Fruit fly (Drosophila melanogaster) whole organism, embryonic: ENCODE data around the gene CG1575.

Source experiments
- Abd-B ChIP-seq: fragments of 200-800 bp; sonication (Bioruptor generic); optimal IDR thresholded peaks from 2 replicates; lab custom pipeline; 2018; ENCODE audit warnings: missing biosample characterization, mild to moderate bottlenecking, missing genetic modification characterization, moderate library complexity
- Bgb ChIP-seq: fragments of 200-800 bp; sonication (Bioruptor generic); IDR thresholded peaks from 2 replicates; pipeline ENCODE4 v1.3.6; 2022; ENCODE audit warnings: missing biosample characterization, missing genetic modification characterization; ENCODE audit not compliant: partially characterized antibody
- CG10274 ChIP-seq: fragments of 200-800 bp; sonication (Bioruptor generic); optimal IDR thresholded peaks from 3 replicates; lab custom pipeline; 2017; ENCODE audit warnings: missing biosample characterization, mild to moderate bottlenecking, missing genetic modification characterization
- CG10565 ChIP-seq: fragments of 200-800 bp; sonication (Bioruptor generic); optimal IDR thresholded peaks from 3 replicates; lab custom pipeline; 2016; ENCODE audit warnings: missing biosample characterization, mild to moderate bottlenecking, missing genetic modification characterization
- CG11560 ChIP-seq: fragments of 200-800 bp; sonication (Bioruptor generic); IDR thresholded peaks from 3 replicates; pipeline ENCODE4 v1.3.6; 2022; ENCODE audit warnings: missing biosample characterization, missing genetic modification characterization
- CG14860 ChIP-seq: fragments of 200-800 bp; sonication (Bioruptor generic); IDR thresholded peaks from 3 replicates; pipeline ENCODE4 v1.3.6; 2022; ENCODE audit warnings: missing biosample characterization, missing genetic modification characterization; ENCODE audit not compliant: partially characterized antibody
- CG17186 ChIP-seq: fragments of 200-800 bp; sonication (Bioruptor generic); optimal IDR thresholded peaks from 3 replicates; lab custom pipeline; 2017; ENCODE audit warnings: missing biosample characterization, missing genetic modification reagents, missing genetic modification characterization
- CG17829 ChIP-seq: fragments of 200-800 bp; optimal IDR thresholded peaks from 2 replicates; lab custom pipeline; 2019; ENCODE audit warnings: missing biosample characterization, mild to moderate bottlenecking, missing genetic modification characterization, moderate library complexity
- CG18619 ChIP-seq: fragments of 200-800 bp; sonication (Bioruptor generic); optimal IDR thresholded peaks from 3 replicates; lab custom pipeline; 2017; ENCODE audit warnings: missing biosample characterization, mild to moderate bottlenecking, missing genetic modification characterization
- CG2202 ChIP-seq: fragments of 200-800 bp; sonication (Bioruptor generic); optimal IDR thresholded peaks from 2 replicates; lab custom pipeline; 2018; ENCODE audit warnings: missing biosample characterization, mild to moderate bottlenecking, missing genetic modification characterization
- CG30431 ChIP-seq: fragments of 200-800 bp; sonication (Bioruptor generic); optimal IDR thresholded peaks from 2 replicates; lab custom pipeline; 2017; ENCODE audit warnings: missing biosample characterization, missing genetic modification characterization
- CG31224 ChIP-seq: fragments of 200-800 bp; sonication (Bioruptor generic); IDR thresholded peaks from 2 replicates; pipeline ENCODE4 v1.3.6; 2022; ENCODE audit warnings: missing biosample characterization, missing genetic modification characterization
- CG3407 ChIP-seq: fragments of 200-800 bp; sonication (Bioruptor generic); optimal IDR thresholded peaks from 2 replicates; lab custom pipeline; 2018; ENCODE audit warnings: missing biosample characterization, mild to moderate bottlenecking, missing genetic modification characterization
- CG34422 ChIP-seq: fragments of 200-800 bp; sonication (Bioruptor generic); IDR thresholded peaks from 3 replicates; pipeline ENCODE4 v1.3.6; 2022; ENCODE audit warnings: missing biosample characterization, missing genetic modification characterization
- CG4360 ChIP-seq: fragments of 200-800 bp; sonication (Bioruptor generic); IDR thresholded peaks from 2 replicates; pipeline ENCODE4 v1.3.6; 2022; ENCODE audit warnings: missing biosample characterization, missing genetic modification characterization
- CG5245 ChIP-seq: fragments of 200-800 bp; sonication (Bioruptor generic); optimal IDR thresholded peaks from 3 replicates; lab custom pipeline; 2016; ENCODE audit warnings: missing biosample characterization, missing genetic modification characterization
- CG6791 ChIP-seq: fragments of 200-800 bp; sonication (Bioruptor generic); IDR thresholded peaks from 3 replicates; pipeline ENCODE4 v1.3.6; 2022; ENCODE audit warnings: missing biosample characterization, missing genetic modification characterization; ENCODE audit not compliant: partially characterized antibody
- CG7745 ChIP-seq: fragments of 200-800 bp; sonication (Bioruptor generic); optimal IDR thresholded peaks from 2 replicates; lab custom pipeline; 2018; ENCODE audit warnings: missing biosample characterization, mild to moderate bottlenecking, missing genetic modification characterization, moderate library complexity
- CG9876 ChIP-seq: fragments of 200-800 bp; sonication (Bioruptor generic); optimal IDR thresholded peaks from 2 replicates; lab custom pipeline; 2016; ENCODE audit warnings: missing biosample characterization, missing genetic modification characterization
- CG9932 ChIP-seq: fragments of 200-800 bp; sonication (Bioruptor generic); IDR thresholded peaks from 2 replicates; pipeline ENCODE4 v1.3.6; 2022; ENCODE audit warnings: missing biosample characterization, missing genetic modification characterization
- CrebB ChIP-seq: fragments of 200-800 bp; sonication (Bioruptor generic); optimal IDR thresholded peaks from 3 replicates; lab custom pipeline; 2018; ENCODE audit warnings: missing biosample characterization, mild to moderate bottlenecking, missing genetic modification characterization
- D19B ChIP-seq: fragments of 200-800 bp; sonication (Bioruptor generic); optimal IDR thresholded peaks from 2 replicates; lab custom pipeline; 2017; ENCODE audit warnings: missing biosample characterization, mild to moderate bottlenecking, missing genetic modification characterization
- Elba2 ChIP-seq: fragments of 200-800 bp; sonication (Bioruptor generic); optimal IDR thresholded peaks from 3 replicates; lab custom pipeline; 2016; ENCODE audit warnings: missing biosample characterization, missing genetic modification characterization
- Fer3 ChIP-seq: fragments of 200-800 bp; sonication (Bioruptor generic); optimal IDR thresholded peaks from 2 replicates; lab custom pipeline; 2018; ENCODE audit warnings: missing biosample characterization, mild to moderate bottlenecking, missing genetic modification characterization, moderate library complexity
- H15 ChIP-seq: fragments of 200-800 bp; sonication (Bioruptor generic); IDR thresholded peaks from 3 replicates; pipeline ENCODE4 v1.3.6; 2022; ENCODE audit warnings: missing biosample characterization, missing genetic modification characterization
- Hand ChIP-seq: fragments of 200-800 bp; sonication (Bioruptor generic); optimal IDR thresholded peaks from 2 replicates; lab custom pipeline; 2017; ENCODE audit warnings: mild to moderate bottlenecking, missing biosample characterization, missing genetic modification reagents, missing genetic modification characterization
- MESR4 ChIP-seq: fragments of 200-800 bp; sonication (Bioruptor generic); optimal IDR thresholded peaks from 2 replicates; lab custom pipeline; 2018; ENCODE audit warnings: missing biosample characterization, mild to moderate bottlenecking, missing genetic modification characterization, moderate library complexity
- Sry-β ChIP-seq: fragments of 200-800 bp; sonication (Bioruptor generic); optimal IDR thresholded peaks from 2 replicates; lab custom pipeline; 2018; ENCODE audit warnings: missing biosample characterization, mild to moderate bottlenecking, missing genetic modification characterization, moderate library complexity
- ap ChIP-seq: fragments of 200-800 bp; sonication (Bioruptor generic); IDR thresholded peaks from 2 replicates; pipeline ENCODE4 v1.3.6; 2022; ENCODE audit warnings: missing biosample characterization, missing genetic modification characterization
- cwo ChIP-seq: fragments of 200-800 bp; sonication (Bioruptor generic); optimal IDR thresholded peaks from 3 replicates; lab custom pipeline; 2017; ENCODE audit warnings: missing biosample characterization, missing genetic modification characterization, mild to moderate bottlenecking, moderate library complexity, missing genetic modification reagents
- fd102C ChIP-seq: fragments of 200-800 bp; sonication (Bioruptor generic); optimal IDR thresholded peaks from 2 replicates; lab custom pipeline; 2018; ENCODE audit warnings: missing biosample characterization, mild to moderate bottlenecking, missing genetic modification characterization, moderate library complexity
- ham ChIP-seq: fragments of 200-800 bp; sonication (Bioruptor generic); IDR thresholded peaks from 2 replicates; pipeline ENCODE4 v1.3.6; 2022; ENCODE audit warnings: missing biosample characterization, missing genetic modification characterization
- hb ChIP-seq: fragments of 200-800 bp; sonication (Bioruptor generic); IDR thresholded peaks from 3 replicates; pipeline ENCODE4 v1.3.6; 2022; ENCODE audit warnings: missing biosample characterization, missing genetic modification characterization; ENCODE audit not compliant: partially characterized antibody
- ind ChIP-seq: fragments of 200-800 bp; sonication (Bioruptor generic); optimal IDR thresholded peaks from 3 replicates; lab custom pipeline; 2016; ENCODE audit warnings: missing biosample characterization, missing genetic modification characterization
- jing ChIP-seq: fragments of 200-800 bp; sonication (Bioruptor generic); optimal IDR thresholded peaks from 2 replicates; lab custom pipeline; 2018; ENCODE audit warnings: missing biosample characterization, mild to moderate bottlenecking, missing genetic modification characterization
- kay ChIP-seq: fragments of 200-800 bp; sonication (Bioruptor generic); optimal IDR thresholded peaks from 2 replicates; lab custom pipeline; 2016; ENCODE audit warnings: missing biosample characterization, missing genetic modification characterization
- ken ChIP-seq: fragments of 200-800 bp; sonication (Bioruptor generic); IDR thresholded peaks from 3 replicates; pipeline ENCODE4 v1.3.6; 2022; ENCODE audit warnings: missing biosample characterization, missing genetic modification characterization
- lmd ChIP-seq: fragments of 200-800 bp; sonication (Bioruptor generic); IDR thresholded peaks from 2 replicates; pipeline ENCODE4 v1.3.6; 2022; ENCODE audit warnings: missing biosample characterization, missing genetic modification characterization
- odd ChIP-seq: fragments of 200-800 bp; sonication (Bioruptor generic); optimal IDR thresholded peaks from 2 replicates; lab custom pipeline; 2017; ENCODE audit warnings: missing biosample characterization, mild to moderate bottlenecking, missing genetic modification characterization
- pan ChIP-seq, 4 experiments: fragments of >200 bp in 3 of 4; fragments of 200-800 bp in 1 of 4; sonication (Bioruptor generic) in 1 of 4; optimal IDR thresholded peaks in 3 of 4; IDR thresholded peaks in 1 of 4; 2 replicates each; pipeline versions ENCODE4 v1.3.6 to Lab custom; 2017 to 2022; ENCODE audit warnings: missing biosample characterization in 2 of 4, missing genetic modification characterization in 2 of 4, mixed read lengths in 1 of 4
- peb ChIP-seq: fragments of 200-800 bp; sonication (Bioruptor generic); IDR thresholded peaks from 2 replicates; pipeline ENCODE4 v1.3.6; 2022; ENCODE audit warnings: missing biosample characterization, missing genetic modification characterization
- sc ChIP-seq, 3 experiments: fragments of >200 bp in 2 of 3; fragments of 200-800 bp in 1 of 3; sonication (Bioruptor generic) in 1 of 3; optimal IDR thresholded peaks; 2 replicates in 2 of 3; 3 replicates in 1 of 3; lab custom pipeline; 2017; ENCODE audit warnings: mild to moderate bottlenecking in 1 of 3, missing biosample characterization in 1 of 3, missing genetic modification characterization in 1 of 3, missing genetic modification reagents in 1 of 3
- schlank ChIP-seq: fragments of 200-800 bp; sonication (Bioruptor generic); optimal IDR thresholded peaks from 2 replicates; lab custom pipeline; 2018; ENCODE audit warnings: missing biosample characterization, mild to moderate bottlenecking, missing genetic modification characterization
- sima ChIP-seq: fragments of 200-800 bp; sonication (Bioruptor generic); optimal IDR thresholded peaks from 2 replicates; lab custom pipeline; 2016; ENCODE audit warnings: missing biosample characterization, missing genetic modification characterization
- sisA ChIP-seq: fragments of 200-800 bp; sonication (Bioruptor generic); IDR thresholded peaks from 2 replicates; pipeline ENCODE4 v1.3.6; 2022; ENCODE audit warnings: missing biosample characterization, missing genetic modification characterization
- stc ChIP-seq: fragments of 200-800 bp; sonication (Bioruptor generic); IDR thresholded peaks from 2 replicates; pipeline ENCODE4 v1.3.6; 2022; ENCODE audit warnings: missing biosample characterization, missing genetic modification characterization
- unpg ChIP-seq: fragments of 200-800 bp; sonication (Bioruptor generic); optimal IDR thresholded peaks from 3 replicates; lab custom pipeline; 2018; ENCODE audit warnings: missing biosample characterization, mild to moderate bottlenecking, missing genetic modification characterization, moderate library complexity

Gene CG1575

dm6 chrX:8114476-8115342, 2.1 kb upstream of the CG1575 start (continued):
- TF ChIP-seq D19B (GFP tag; lab: Kevin White, UChicago) (peak; percentile 36), cwo (GFP tag; lab: Kevin White, UChicago) (peak; percentile 70), jing (GFP tag; lab: Kevin White, UChicago) (no peak), CG5245 (no peak), pan (optimal IDR thresholded peaks at IDR 0.05; lab: Kevin White, UChicago) (no peak), pan (GFP tag; optimal IDR thresholded peaks at IDR 0.05 in 1 of 2, IDR thresholded peaks at IDR 0.05 in 1 of 2) (peak in 1 of 2 experiments; percentile 73), fd102C (GFP tag; lab: Kevin White, UChicago) (no peak), H15 (GFP tag; lab: Robert Waterston, UW) (no peak), ken (no peak), MESR4 (GFP tag; lab: Kevin White, UChicago) (no peak), peb (0 out of 2 replicates have a peak, but pooled peaks have one; percentile 18), odd (GFP tag; lab: Kevin White, UChicago) (peak; percentile 66), unpg (GFP tag; lab: Kevin White, UChicago) (peak; percentile 75), schlank (tag; lab: Kevin White, UChicago) (peak; percentile 69), lmd (GFP tag; lab: Robert Waterston, UW) (peak; percentile 67), CG9876 (GFP tag; lab: Kevin White, UChicago) (no peak), Fer3 (tag; lab: Kevin White, UChicago) (peak; percentile 71), CG11560 (tag; lab: Robert Waterston, UW) (no peak), CG30431 (no peak), Hand (GFP tag; lab: Kevin White, UChicago) (peak; percentile 63), CG7745 (no peak), hb (no peak), CG10274 (GFP tag; lab: Kevin White, UChicago) (peak; percentile 40), CG6791 (GFP tag; lab: Robert Waterston, UW) (no peak), ap (GFP tag; lab: Robert Waterston, UW) (peak; percentile 68; the same call in 1 of the 2 replicates), CG17186 (no peak), Elba2 (peak; percentile 80), CG3407 (GFP tag; lab: Kevin White, UChicago) (no peak), CG31224 (GFP tag; lab: Robert Waterston, UW) (peak; percentile 62), CG2202 (no peak), stc (peak; percentile 67), ham (GFP tag; lab: Robert Waterston, UW) (no peak), CG18619 (GFP tag; lab: Kevin White, UChicago) (peak; percentile 52), Abd-B (GFP tag; lab: Kevin White, UChicago) (peak; percentile 56), sima (GFP tag; lab: Kevin White, UChicago) (peak; percentile 6), CG17829 (tag; lab: Kevin White, UChicago) (peak; percentile 41), CG34422 (GFP tag; lab: Robert Waterston, UW) (no peak; the same call in 2 of the 3 replicates), CG9932 (GFP tag; lab: Robert Waterston, UW) (peak; percentile 63), Sry-β (GFP tag; lab: Kevin White, UChicago) (no peak), CrebB (tag; lab: Kevin White, UChicago) (peak; percentile 38), CG10565 (no peak), ind (GFP tag; lab: Kevin White, UChicago) (peak; percentile 45), CG4360 (GFP tag; lab: Robert Waterston, UW) (peak; percentile 31; the same call in 1 of the 2 replicates), Bgb (GFP tag; lab: Robert Waterston, UW) (no peak), sisA (GFP tag; lab: Robert Waterston, UW) (peak; percentile 39; the same call in 1 of the 2 replicates), kay (GFP tag; lab: Kevin White, UChicago) (no peak), sc (optimal IDR thresholded peaks at IDR 0.05; lab: Kevin White, UChicago) (no peak), sc (GFP tag; optimal IDR thresholded peaks at IDR 0.05; lab: Kevin White, UChicago) (no peak), CG14860 (GFP tag; lab: Robert Waterston, UW) (no peak)
